Worm (Caenorhabditis elegans) whole organism, L2 larva: ENCODE measurements around the gene ZK1290.15.

Experiments
- C34F6.9 ChIP-seq: fragments of 150-350 bp; optimal IDR thresholded peaks from 2 replicates; lab custom pipeline; 2014; ENCODE audit warnings: missing biosample characterization, missing genetic modification characterization
- Y55F3AM.14 ChIP-seq: fragments of 200-800 bp; sonication (Bioruptor generic); optimal IDR thresholded peaks from 2 replicates; lab custom pipeline; 2018; ENCODE audit warnings: mild to moderate bottlenecking, missing genetic modification characterization, missing compliant biosample characterization
- ZK546.5 ChIP-seq: sonication (generic microtip); optimal IDR thresholded peaks from 2 replicates; lab custom pipeline; 2017; ENCODE audit warnings: missing biosample characterization, missing genetic modification characterization
- alr-1 ChIP-seq: fragments of 150-350 bp; optimal IDR thresholded peaks from 2 replicates; lab custom pipeline; 2014; ENCODE audit warnings: missing biosample characterization, missing genetic modification characterization
- ama-1 ChIP-seq: fragments of 150-350 bp; optimal IDR thresholded peaks from 2 replicates; lab custom pipeline; 2018; ENCODE audit warnings: inconsistent platforms
- blmp-1 ChIP-seq: sonication (generic microtip); optimal IDR thresholded peaks from 2 replicates; lab custom pipeline; 2017; ENCODE audit warnings: missing genetic modification characterization, mild to moderate bottlenecking, missing compliant biosample characterization, antibody characterized with exemption, moderate library complexity; ENCODE audit not compliant: insufficient read depth
- crh-2 ChIP-seq: sonication (generic microtip); optimal IDR thresholded peaks from 2 replicates; lab custom pipeline; 2017; ENCODE audit warnings: missing biosample characterization, missing genetic modification characterization
- elt-1 ChIP-seq: fragments of 150-350 bp; optimal IDR thresholded peaks from 2 replicates; lab custom pipeline; 2014; ENCODE audit warnings: missing biosample characterization, missing genetic modification characterization
- elt-3 ChIP-seq: sonication (generic microtip); optimal IDR thresholded peaks from 2 replicates; lab custom pipeline; 2017; ENCODE audit warnings: missing biosample characterization, missing genetic modification characterization
- fos-1 ChIP-seq: fragments of 150-350 bp; optimal IDR thresholded peaks from 2 replicates; lab custom pipeline; 2014; ENCODE audit warnings: missing biosample characterization, missing genetic modification characterization
- gmeb-1 ChIP-seq: fragments of 150-350 bp; optimal IDR thresholded peaks from 2 replicates; lab custom pipeline; 2014; ENCODE audit warnings: missing biosample characterization, missing genetic modification characterization
- lin-11 ChIP-seq: fragments of 150-350 bp; sonication (generic microtip); optimal IDR thresholded peaks from 2 replicates; lab custom pipeline; 2014; ENCODE audit warnings: missing biosample characterization, missing genetic modification characterization, inconsistent platforms, mixed read lengths
- lin-13 ChIP-seq: fragments of 150-350 bp; optimal IDR thresholded peaks from 2 replicates; lab custom pipeline; 2014; ENCODE audit warnings: missing biosample characterization, missing genetic modification reagents, missing genetic modification characterization
- lsy-2 ChIP-seq, 2 experiments: fragments of 150-350 bp in 1 of 2; sonication (generic microtip) in 1 of 2; optimal IDR thresholded peaks; 2 replicates each; lab custom pipeline; 2014 to 2017; ENCODE audit warnings: missing biosample characterization in 2 of 2, missing genetic modification characterization in 2 of 2
- mbf-1 ChIP-seq: sonication (generic microtip); optimal IDR thresholded peaks from 2 replicates; lab custom pipeline; 2017; ENCODE audit warnings: missing biosample characterization, missing genetic modification characterization
- nhr-10 ChIP-seq: sonication (generic microtip); optimal IDR thresholded peaks from 2 replicates; lab custom pipeline; 2017; ENCODE audit warnings: missing biosample characterization, missing genetic modification characterization
- nhr-11 ChIP-seq: fragments of 150-350 bp; optimal IDR thresholded peaks from 2 replicates; lab custom pipeline; 2014; ENCODE audit warnings: missing biosample characterization, missing genetic modification characterization
- nhr-12 ChIP-seq: fragments of 150-350 bp; optimal IDR thresholded peaks from 2 replicates; lab custom pipeline; 2014; ENCODE audit warnings: missing biosample characterization, missing genetic modification characterization
- nhr-129 ChIP-seq: fragments of 150-350 bp; optimal IDR thresholded peaks from 2 replicates; lab custom pipeline; 2014; ENCODE audit warnings: missing biosample characterization, missing genetic modification characterization
- nhr-21 ChIP-seq: fragments of 150-350 bp; optimal IDR thresholded peaks from 2 replicates; lab custom pipeline; 2014; ENCODE audit warnings: missing biosample characterization, missing genetic modification characterization
- nhr-237 ChIP-seq: fragments of 150-350 bp; optimal IDR thresholded peaks from 2 replicates; lab custom pipeline; 2014; ENCODE audit warnings: missing biosample characterization, missing genetic modification characterization
- nhr-6 ChIP-seq: fragments of 150-350 bp; optimal IDR thresholded peaks from 2 replicates; lab custom pipeline; 2014; ENCODE audit warnings: missing biosample characterization, missing genetic modification characterization
- nhr-77 ChIP-seq: fragments of 150-350 bp; optimal IDR thresholded peaks from 2 replicates; lab custom pipeline; 2014; ENCODE audit warnings: missing biosample characterization, missing genetic modification characterization
- sem-4 ChIP-seq: fragments of 150-350 bp; optimal IDR thresholded peaks from 2 replicates; lab custom pipeline; 2014; ENCODE audit warnings: missing biosample characterization, missing genetic modification reagents, missing genetic modification characterization
- skn-1 ChIP-seq: sonication (generic microtip); optimal IDR thresholded peaks from 2 replicates; lab custom pipeline; 2017; ENCODE audit warnings: missing biosample characterization, missing genetic modification characterization
- sma-3 ChIP-seq: sonication (generic microtip); optimal IDR thresholded peaks from 2 replicates; lab custom pipeline; 2016; ENCODE audit warnings: missing genetic modification reagents, missing genetic modification characterization, missing compliant biosample characterization
- sma-9 ChIP-seq, 2 experiments: fragments of 150-350 bp in 1 of 2; sonication (generic microtip) in 1 of 2; optimal IDR thresholded peaks; 2 replicates each; lab custom pipeline; 2014 to 2016; ENCODE audit warnings: missing genetic modification characterization in 2 of 2, mild to moderate bottlenecking in 1 of 2, missing biosample characterization in 1 of 2, missing compliant biosample characterization in 1 of 2, missing genetic modification reagents in 1 of 2, moderate library complexity in 1 of 2
- snpc-4 ChIP-seq: fragments of 150-350 bp; optimal IDR thresholded peaks from 2 replicates; lab custom pipeline; 2014; ENCODE audit warnings: missing biosample characterization, missing genetic modification characterization
- unc-55 ChIP-seq: fragments of 150-350 bp; sonication (generic microtip); optimal IDR thresholded peaks from 3 replicates; lab custom pipeline; 2014; ENCODE audit warnings: missing biosample characterization, missing genetic modification reagents, missing genetic modification characterization
- unc-62 ChIP-seq: fragments of 150-350 bp; optimal IDR thresholded peaks from 2 replicates; lab custom pipeline; 2014; ENCODE audit warnings: missing biosample characterization, missing genetic modification reagents, missing genetic modification characterization
- zag-1 ChIP-seq: fragments of 150-350 bp; optimal IDR thresholded peaks from 2 replicates; lab custom pipeline; 2014; ENCODE audit warnings: missing biosample characterization, missing genetic modification characterization
- ztf-1 ChIP-seq: fragments of 200-800 bp; sonication (Bioruptor generic); conservative IDR thresholded peaks from 2 replicates; pipeline ENCODE4 v1.3.6; 2022; ENCODE audit warnings: missing genetic modification characterization, missing compliant biosample characterization

The ZK1290.15 gene

ce11 chrII:7543808-7544207, 20.4 kb downstream of the ZK1290.15 start, which contains the start of gene rol-8:
Gene rol-8 (plus strand): TSS chrII:7544108.
- TF ChIP-seq skn-1 (tag; lab: Kevin White, UChicago) (no peak), nhr-21 (tag; lab: Kevin White, UChicago) (no peak), Y55F3AM.14 (no peak), ama-1 (no peak), unc-62 (GFP tag; lab: Kevin White, UChicago) (no peak), elt-3 (tag; lab: Kevin White, UChicago) (no peak), nhr-77 (tag; lab: Kevin White, UChicago) (no peak), sma-9 (GFP tag; optimal IDR thresholded peaks at IDR 0.05; lab: Kevin White, UChicago) (no peak), sma-9 (tag; optimal IDR thresholded peaks at IDR 0.05; lab: Kevin White, UChicago) (no peak), elt-1 (no peak), sem-4 (no peak), lin-13 (no peak), nhr-129 (tag; lab: Kevin White, UChicago) (no peak), fos-1 (tag; lab: Kevin White, UChicago) (no peak), snpc-4 (tag; lab: Kevin White, UChicago) (no peak), alr-1 (tag; lab: Kevin White, UChicago) (no peak)

ce11 chrII:7544782-7545181, 21.4 kb downstream of the ZK1290.15 start:
- TF ChIP-seq skn-1 (tag; lab: Kevin White, UChicago) = no peak
- TF ChIP-seq ztf-1 (GFP tag; lab: Robert Waterston, UW) = no peak
- no peak for TF ChIP-seq lsy-2 (tag; optimal IDR thresholded peaks at IDR 0.05; lab: Kevin White, UChicago)
- no peak for TF ChIP-seq unc-62 (GFP tag; lab: Kevin White, UChicago)
- TF ChIP-seq mbf-1 (tag; lab: Kevin White, UChicago) = no peak
- TF ChIP-seq lin-13 = no peak
- no peak for TF ChIP-seq nhr-10 (tag; lab: Kevin White, UChicago)
- TF ChIP-seq lin-11 = no peak
- TF ChIP-seq nhr-237 (tag; lab: Kevin White, UChicago) = no peak
- TF ChIP-seq nhr-129 (tag; lab: Kevin White, UChicago) = no peak
- no peak for TF ChIP-seq crh-2 (tag; lab: Kevin White, UChicago)
- no peak for TF ChIP-seq snpc-4 (tag; lab: Kevin White, UChicago)
- no peak for TF ChIP-seq nhr-11 (tag; lab: Kevin White, UChicago)
- no peak for TF ChIP-seq zag-1 (tag; lab: Kevin White, UChicago)
- no peak for TF ChIP-seq ZK546.5 (tag; lab: Kevin White, UChicago)
- no peak for TF ChIP-seq nhr-12 (tag; lab: Kevin White, UChicago)
- TF ChIP-seq C34F6.9 (tag; lab: Kevin White, UChicago) = no peak

- no peak for TF ChIP-seq ztf-1 (GFP tag; lab: Robert Waterston, UW)
- peak; percentile 7 for TF ChIP-seq fos-1 (tag; lab: Kevin White, UChicago)
- no peak for TF ChIP-seq nhr-6
- TF ChIP-seq nhr-21 (tag; lab: Kevin White, UChicago) = peak; percentile 74
- TF ChIP-seq ama-1 = peak; percentile 74
- peak; percentile 35 for TF ChIP-seq unc-55
- peak; percentile 5 for TF ChIP-seq blmp-1
Observed at ce11 chrII:7545364-7545763, 22.0 kb downstream of the ZK1290.15 start.

- TF ChIP-seq nhr-10 (tag; lab: Kevin White, UChicago) (no peak), nhr-6 (no peak), unc-62 (GFP tag; lab: Kevin White, UChicago) (no peak), mbf-1 (tag; lab: Kevin White, UChicago) (no peak)
- TF ChIP-seq, all 48 proteins: peak for 0
Observed at ce11 chrII:7547269-7547668, 23.9 kb downstream of the ZK1290.15 start.

- no peak for TF ChIP-seq sma-3
- no peak for TF ChIP-seq gmeb-1 (tag; lab: Kevin White, UChicago)
- no peak for TF ChIP-seq Y55F3AM.14
- TF ChIP-seq alr-1 (tag; lab: Kevin White, UChicago) = no peak
- no peak for TF ChIP-seq nhr-12 (tag; lab: Kevin White, UChicago)
- no peak for TF ChIP-seq crh-2 (tag; lab: Kevin White, UChicago)
- no peak for TF ChIP-seq fos-1 (tag; lab: Kevin White, UChicago)
- no peak for TF ChIP-seq unc-55
Observed at ce11 chrII:7548044-7548443, 24.7 kb downstream of the ZK1290.15 start, which contains the start of gene fbxa-224. Gene fbxa-224 (minus strand): TSS chrII:7548144.
